Fruit fly (Drosophila melanogaster): ENCODE results near the gene Dora.

- no peak for TF ChIP-seq Pif1A (GFP tag; optimal IDR thresholded peaks at IDR 0.05)
- TF ChIP-seq Ets98B (GFP tag; IDR thresholded peaks at IDR 0.05), result no peak
- TF ChIP-seq CG4496 (GFP tag; IDR thresholded peaks at IDR 0.05), result no peak
- TF ChIP-seq fd96Ca (GFP tag; IDR thresholded peaks at IDR 0.05), result no peak
- no peak for TF ChIP-seq CG17806 (tag; optimal IDR thresholded peaks at IDR 0.05)
- TF ChIP-seq Pif1B (GFP tag; optimal IDR thresholded peaks at IDR 0.05), result no peak
- no peak for TF ChIP-seq CG12605 (GFP tag; IDR thresholded peaks at IDR 0.05)
- TF ChIP-seq CG14655 (GFP tag; optimal IDR thresholded peaks at IDR 0.05), result no peak
- no peak for TF ChIP-seq CG8301 (tag; optimal IDR thresholded peaks at IDR 0.05)
Observed at dm6 chrX:18868142-18868541, 4.4 kb downstream of the Dora start.

Data from whole organism, pupa.